Fruit fly (Drosophila melanogaster) whole organism, wandering third instar larva: ENCODE data around the gene CG32106.

Source experiments
- Abd-B ChIP-seq: fragments of >200 bp; optimal IDR thresholded peaks from 2 replicates; lab custom pipeline; 2017; ENCODE audit warnings: missing biosample characterization, missing genetic modification characterization
- CG32264 ChIP-seq: fragments of 200-800 bp; sonication (Bioruptor generic); optimal IDR thresholded peaks from 2 replicates; lab custom pipeline; 2016; ENCODE audit warnings: missing biosample characterization, missing genetic modification characterization
- CrebA ChIP-seq: fragments of 200-800 bp; sonication (Bioruptor generic); optimal IDR thresholded peaks from 2 replicates; lab custom pipeline; 2016; ENCODE audit warnings: missing biosample characterization, mild to moderate bottlenecking, missing genetic modification characterization, borderline replicate concordance
- Dfd ChIP-seq: fragments of >200 bp; optimal IDR thresholded peaks from 2 replicates; lab custom pipeline; 2017; ENCODE audit warnings: missing biosample characterization, missing genetic modification characterization
- Dif ChIP-seq: fragments of 200-275, 200-300 bp; sonication (Bioruptor generic); optimal IDR thresholded peaks from 2 replicates; lab custom pipeline; 2018; ENCODE audit warnings: missing biosample characterization, missing genetic modification characterization; ENCODE audit not compliant: partially characterized antibody
- HLH106 ChIP-seq: fragments of 200-800 bp; optimal IDR thresholded peaks from 3 replicates; lab custom pipeline; 2019; ENCODE audit warnings: missing biosample characterization, mild to moderate bottlenecking, missing genetic modification characterization, moderate library complexity
- Hnf4 ChIP-seq: fragments of 200-800 bp; sonication (Bioruptor generic); optimal IDR thresholded peaks from 2 replicates; lab custom pipeline; 2016; ENCODE audit warnings: missing biosample characterization, mild to moderate bottlenecking, missing genetic modification characterization
- Hr78 ChIP-seq: fragments of >200 bp; optimal IDR thresholded peaks from 2 replicates; lab custom pipeline; 2017; ENCODE audit warnings: missing biosample characterization, missing genetic modification characterization
- Hr83 ChIP-seq: fragments of 200-300 bp; sonication (Bioruptor generic); optimal IDR thresholded peaks from 2 replicates; lab custom pipeline; 2016; ENCODE audit warnings: missing biosample characterization, mild to moderate bottlenecking, missing genetic modification characterization, moderate library complexity; ENCODE audit not compliant: poor library complexity, severe bottlenecking
- Jra ChIP-seq: sonication (Bioruptor generic); optimal IDR thresholded peaks from 2 replicates; lab custom pipeline; 2016; ENCODE audit warnings: missing biosample characterization, missing genetic modification characterization
- Mio ChIP-seq: sonication (Bioruptor generic); optimal IDR thresholded peaks from 2 replicates; lab custom pipeline; 2016; ENCODE audit warnings: missing biosample characterization, missing genetic modification characterization
- Myc ChIP-seq: fragments of >200 bp; optimal IDR thresholded peaks from 2 replicates; lab custom pipeline; 2017
- N ChIP-seq: fragments of >200 bp; optimal IDR thresholded peaks from 2 replicates; lab custom pipeline; 2018; ENCODE audit warnings: missing biosample characterization, missing external identifiers, missing genetic modification characterization
- OdsH ChIP-seq: fragments of 200-800 bp; sonication (Bioruptor generic); optimal IDR thresholded peaks from 2 replicates; lab custom pipeline; 2016; ENCODE audit warnings: missing biosample characterization, mild to moderate bottlenecking, missing genetic modification characterization
- Rel ChIP-seq, 2 experiments: fragments of 200-800 bp; sonication (Bioruptor generic) in 1 of 2; optimal IDR thresholded peaks; 2 replicates in 1 of 2; 3 replicates in 1 of 2; lab custom pipeline; 2016 to 2019; ENCODE audit warnings: mild to moderate bottlenecking in 2 of 2, missing biosample characterization in 2 of 2, missing genetic modification characterization in 2 of 2, moderate library complexity in 1 of 2
- Vsx2 ChIP-seq: fragments of 200-300, 225-300 bp; sonication (Bioruptor generic); optimal IDR thresholded peaks from 2 replicates; lab custom pipeline; 2018; ENCODE audit warnings: missing biosample characterization, missing genetic modification characterization; ENCODE audit not compliant: partially characterized antibody
- br ChIP-seq: fragments of 200-800 bp; sonication (Bioruptor generic); optimal IDR thresholded peaks from 2 replicates; lab custom pipeline; 2016; ENCODE audit warnings: missing biosample characterization, missing genetic modification characterization
- brk ChIP-seq: fragments of 200-800 bp; sonication (Bioruptor generic); optimal IDR thresholded peaks from 2 replicates; lab custom pipeline; 2016; ENCODE audit warnings: missing biosample characterization, mild to moderate bottlenecking, missing genetic modification characterization
- dl ChIP-seq, 2 experiments: fragments of 175-275, 200-275 bp in 1 of 2; fragments of 200-275 bp in 1 of 2; sonication (Bioruptor generic); optimal IDR thresholded peaks; lab custom pipeline; 2018; ENCODE audit warnings: mild to moderate bottlenecking in 2 of 2, missing biosample characterization in 2 of 2, missing genetic modification characterization in 2 of 2, moderate library complexity in 2 of 2; ENCODE audit not compliant: partially characterized antibody in 2 of 2, insufficient read depth in 1 of 2
- dmrt93B ChIP-seq: fragments of 200-800 bp; sonication (Bioruptor generic); optimal IDR thresholded peaks from 2 replicates; lab custom pipeline; 2018; ENCODE audit warnings: missing biosample characterization, mild to moderate bottlenecking, missing genetic modification characterization
- dsf ChIP-seq: sonication (Bioruptor generic); optimal IDR thresholded peaks from 2 replicates; lab custom pipeline; 2016; ENCODE audit warnings: missing biosample characterization, missing genetic modification characterization, borderline replicate concordance
- foxo ChIP-seq, 2 experiments: fragments of 200-800 bp; sonication (Bioruptor generic); optimal IDR thresholded peaks; 2 replicates in 1 of 2; 3 replicates in 1 of 2; lab custom pipeline; 2016 to 2017; ENCODE audit warnings: missing biosample characterization in 2 of 2, missing genetic modification characterization in 2 of 2
- fru ChIP-seq: fragments of 200-800 bp; sonication (Bioruptor generic); optimal IDR thresholded peaks from 3 replicates; lab custom pipeline; 2016; ENCODE audit warnings: missing biosample characterization, mild to moderate bottlenecking, missing genetic modification characterization
- h ChIP-seq: fragments of 200-800 bp; sonication (Bioruptor generic); optimal IDR thresholded peaks from 3 replicates; lab custom pipeline; 2016; ENCODE audit warnings: missing biosample characterization, mild to moderate bottlenecking, missing genetic modification characterization
- lola ChIP-seq: fragments of >200 bp; optimal IDR thresholded peaks from 2 replicates; lab custom pipeline; 2017; ENCODE audit warnings: missing biosample characterization, missing genetic modification characterization
- pan ChIP-seq: fragments of >200 bp; optimal IDR thresholded peaks from 2 replicates; lab custom pipeline; 2017
- psq ChIP-seq: fragments of 200-800 bp; sonication (Bioruptor generic); optimal IDR thresholded peaks from 3 replicates; lab custom pipeline; 2017; ENCODE audit warnings: missing biosample characterization, mild to moderate bottlenecking, missing genetic modification characterization, moderate library complexity
- rgr ChIP-seq: fragments of 200-800 bp; sonication (Bioruptor generic); optimal IDR thresholded peaks from 3 replicates; lab custom pipeline; 2016; ENCODE audit warnings: missing biosample characterization, mild to moderate bottlenecking, missing genetic modification characterization
- sage ChIP-seq: fragments of 200-800 bp; sonication (Bioruptor generic); optimal IDR thresholded peaks from 2 replicates; lab custom pipeline; 2016; ENCODE audit warnings: missing biosample characterization, mild to moderate bottlenecking, missing genetic modification characterization
- tai ChIP-seq: sonication (Bioruptor generic); optimal IDR thresholded peaks from 2 replicates; lab custom pipeline; 2016; ENCODE audit warnings: missing biosample characterization, missing genetic modification characterization
- usp ChIP-seq: fragments of >200 bp; optimal IDR thresholded peaks from 2 replicates; lab custom pipeline; 2017; ENCODE audit warnings: missing biosample characterization, missing genetic modification characterization
- woc ChIP-seq: sonication (Bioruptor generic); optimal IDR thresholded peaks from 2 replicates; lab custom pipeline; 2016; ENCODE audit warnings: missing biosample characterization, mild to moderate bottlenecking, missing genetic modification characterization

Gene CG32106

dm6 chr3L:12748711-12749566 is 29.6 kb downstream of the CG32106 start:
- TF ChIP-seq rgr (GFP tag; lab: Kevin White, UChicago) (no peak), usp (GFP tag; lab: Kevin White, UChicago) (no peak), dmrt93B (GFP tag; lab: Kevin White, UChicago) (no peak), br (no peak), CG32264 (GFP tag; lab: Kevin White, UChicago) (no peak), pan (no peak), tai (GFP tag; lab: Kevin White, UChicago) (no peak), sage (no peak), Hr83 (GFP tag; lab: Kevin White, UChicago) (no peak), lola (GFP tag; lab: Kevin White, UChicago) (no peak), Vsx2 (GFP tag; lab: Kevin White, UChicago) (no peak), h (GFP tag; lab: Kevin White, UChicago) (no peak), Hnf4 (no peak), Mio (GFP tag; lab: Kevin White, UChicago) (no peak), Dif (GFP tag; lab: Kevin White, UChicago) (no peak), Abd-B (GFP tag; lab: Kevin White, UChicago) (no peak), Myc (no peak), Rel (GFP tag; optimal IDR thresholded peaks at IDR 0.05; lab: Kevin White, UChicago) (no peak), Rel (tag; optimal IDR thresholded peaks at IDR 0.05; lab: Kevin White, UChicago) (no peak), CrebA (no peak), fru (no peak)

dm6 chr3L:12746241-12746640 is 32.3 kb downstream of the CG32106 start:
- TF ChIP-seq usp (GFP tag; lab: Kevin White, UChicago) (no peak), h (GFP tag; lab: Kevin White, UChicago) (no peak), N (GFP tag; lab: Kevin White, UChicago) (no peak), rgr (GFP tag; lab: Kevin White, UChicago) (no peak), fru (no peak), HLH106 (tag; lab: Kevin White, UChicago) (no peak), Hr83 (GFP tag; lab: Kevin White, UChicago) (no peak), Vsx2 (GFP tag; lab: Kevin White, UChicago) (no peak), br (no peak), woc (no peak)

dm6 chr3L:12745121-12745770 is 33.3 kb downstream of the CG32106 start, which contains the start of gene CG32109:
Gene CG32109 (plus strand): TSS chr3L:12745344.
- TF ChIP-seq sage (peak; percentile 26), Mio (GFP tag; lab: Kevin White, UChicago) (no peak)

dm6 chr3L:12741608-12742007 is 36.9 kb downstream of the CG32106 start, which contains the start of gene CG32112:
Gene CG32112 (plus strand): TSS chr3L:12741718.
- TF ChIP-seq dl (GFP tag; optimal IDR thresholded peaks at IDR 0.05; lab: Kevin White, UChicago; ENCODE audit: insufficient read depth in 1 of 2, partially characterized antibody in 2 of 2) (no peak), Jra (GFP tag; lab: Kevin White, UChicago) (peak; percentile 54), Dif (GFP tag; lab: Kevin White, UChicago) (no peak), OdsH (peak; percentile 13), Hnf4 (peak; percentile 56), CG32264 (GFP tag; lab: Kevin White, UChicago) (no peak), Dfd (no peak), dsf (GFP tag; lab: Kevin White, UChicago) (peak; percentile 1), Myc (no peak), tai (GFP tag; lab: Kevin White, UChicago) (peak; percentile 50), brk (GFP tag; lab: Kevin White, UChicago) (peak; percentile 46), psq (GFP tag; lab: Kevin White, UChicago) (peak; percentile 5), HLH106 (tag; lab: Kevin White, UChicago) (no peak), foxo (GFP tag; optimal IDR thresholded peaks at IDR 0.05; lab: Kevin White, UChicago) (no peak), Hr78 (GFP tag; lab: Kevin White, UChicago) (no peak), rgr (GFP tag; lab: Kevin White, UChicago) (no peak), Mio (GFP tag; lab: Kevin White, UChicago) (no peak)
